Comparison of ENCODE assay signal across 6 worm cellular contexts in the genomic region with DNA sequence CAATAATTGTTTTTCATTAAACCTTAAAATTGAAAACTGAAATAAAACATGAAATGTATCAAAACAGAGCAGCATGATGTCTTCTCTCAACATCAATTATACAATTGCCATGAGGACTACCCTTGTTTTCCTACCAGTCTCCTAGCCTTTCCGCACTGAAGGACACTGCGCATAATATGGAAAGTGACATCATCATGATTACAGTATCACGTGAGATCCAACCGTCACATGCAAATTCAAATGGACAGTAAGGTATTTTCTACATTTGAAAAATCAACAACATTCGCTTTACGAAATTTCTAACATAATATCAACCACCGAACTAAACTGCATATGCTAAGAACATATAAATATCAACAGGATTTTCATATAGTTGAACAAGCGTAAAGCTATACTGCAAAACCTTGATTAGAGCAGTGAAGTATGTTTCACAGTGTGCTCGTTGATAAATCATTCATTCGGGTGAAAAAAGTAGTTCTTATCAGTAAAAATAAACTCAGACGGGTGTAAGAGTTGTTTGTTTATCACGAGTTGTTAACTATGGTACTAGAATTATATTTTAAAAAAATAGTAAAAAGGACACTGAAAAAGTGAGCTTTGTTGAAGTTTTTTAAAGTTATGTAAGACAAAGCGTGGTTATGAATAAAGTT.
A peak's percentile ranks its signal among the peaks of the same experiment; 100 is the strongest.
TF ChIP-seq lines count a peak whose summit lies in the region.

No protein-coding gene starts in this region.

TF ChIP-seq in whole organism, L1 larva, 84 proteins besides CTCF, POLR2A, EP300 and RAD21 (continues in another document):
- peak; percentile 46 for TF ChIP-seq nhr-19 (GFP tag; conservative IDR thresholded peaks at IDR 0.05; lab: Robert Waterston, UW)
- no peak for TF ChIP-seq nhr-237 (tag; optimal IDR thresholded peaks at IDR 0.05; lab: Kevin White, UChicago)
- TF ChIP-seq hlh-4 (tag; optimal IDR thresholded peaks at IDR 0.05; lab: Kevin White, UChicago) = no peak
- peak; percentile 78 for TF ChIP-seq snu-23 (GFP tag; optimal IDR thresholded peaks at IDR 0.05; lab: Kevin White, UChicago)
- no peak for TF ChIP-seq ama-1 (optimal IDR thresholded peaks at IDR 0.05; lab: Kevin White, UChicago)
- TF ChIP-seq unc-98 (GFP tag; IDR thresholded peaks at IDR 0.05; lab: Robert Waterston, UW) = no peak
- peak; percentile 20 for TF ChIP-seq vab-15 (tag; optimal IDR thresholded peaks at IDR 0.05; lab: Kevin White, UChicago)
- no peak for TF ChIP-seq dsc-1 (tag; optimal IDR thresholded peaks at IDR 0.05; lab: Kevin White, UChicago)
- TF ChIP-seq ceh-90 (tag; optimal IDR thresholded peaks at IDR 0.05; lab: Kevin White, UChicago) = no peak
- TF ChIP-seq hlh-17 (GFP tag; optimal IDR thresholded peaks at IDR 0.05; lab: Kevin White, UChicago; ENCODE audit: borderline replicate concordance) = no peak
- TF ChIP-seq ceh-82 (tag; optimal IDR thresholded peaks at IDR 0.05; lab: Kevin White, UChicago) = no peak
- peak; percentile 97 for TF ChIP-seq nhr-85 (tag; lab: Kevin White, UChicago)
- TF ChIP-seq C34B4.2 (tag; optimal IDR thresholded peaks at IDR 0.05; lab: Kevin White, UChicago) = no peak
- peak; percentile 75 for TF ChIP-seq blmp-1 (tag; optimal IDR thresholded peaks at IDR 0.05; lab: Kevin White, UChicago)

TF ChIP-seq in whole organism, L2 larva, 48 proteins besides CTCF, POLR2A, EP300 and RAD21:
- TF ChIP-seq mab-5 (tag; optimal IDR thresholded peaks at IDR 0.05; lab: Kevin White, UChicago) (no peak), C34F6.9 (tag; optimal IDR thresholded peaks at IDR 0.05; lab: Kevin White, UChicago) (peak; percentile 49), nhr-25 (tag; optimal IDR thresholded peaks at IDR 0.05; lab: Kevin White, UChicago) (peak; percentile 88), ztf-4 (tag; optimal IDR thresholded peaks at IDR 0.05; lab: Kevin White, UChicago) (peak; percentile 33), sma-3 (GFP tag; optimal IDR thresholded peaks at IDR 0.05; lab: Kevin White, UChicago) (peak; percentile 24), zag-1 (tag; optimal IDR thresholded peaks at IDR 0.05; lab: Kevin White, UChicago) (no peak), dmd-4 (tag; optimal IDR thresholded peaks at IDR 0.05; lab: Kevin White, UChicago) (no peak), ceh-16 (tag; optimal IDR thresholded peaks at IDR 0.05; lab: Kevin White, UChicago) (peak; percentile 18), nhr-129 (tag; optimal IDR thresholded peaks at IDR 0.05; lab: Kevin White, UChicago) (peak; percentile 56), fos-1 (tag; optimal IDR thresholded peaks at IDR 0.05; lab: Kevin White, UChicago) (peak; percentile 33), lin-39 (tag; optimal IDR thresholded peaks at IDR 0.05; lab: Kevin White, UChicago) (no peak), crh-2 (tag; optimal IDR thresholded peaks at IDR 0.05; lab: Kevin White, UChicago) (peak; percentile 7), gmeb-1 (tag; optimal IDR thresholded peaks at IDR 0.05; lab: Kevin White, UChicago) (peak; percentile 24)

TF ChIP-seq in whole organism, L3 larva, 47 proteins besides CTCF, POLR2A, EP300 and RAD21 (continues in another document):
- TF ChIP-seq skn-1 (tag; optimal IDR thresholded peaks at IDR 0.05; lab: Kevin White, UChicago) = no peak
- no peak for TF ChIP-seq nhr-12 (tag; optimal IDR thresholded peaks at IDR 0.05; lab: Kevin White, UChicago)
- no peak for TF ChIP-seq lsy-12 (tag; optimal IDR thresholded peaks at IDR 0.05; lab: Kevin White, UChicago)
- TF ChIP-seq hmg-11 (tag; optimal IDR thresholded peaks at IDR 0.05; lab: Kevin White, UChicago) = no peak
- no peak for TF ChIP-seq unc-62 (GFP tag; optimal IDR thresholded peaks at IDR 0.05; lab: Kevin White, UChicago)
- TF ChIP-seq elt-2 (tag; optimal IDR thresholded peaks at IDR 0.05; lab: Kevin White, UChicago) = peak; percentile 64
- no peak for TF ChIP-seq lin-15B (tag; optimal IDR thresholded peaks at IDR 0.05; lab: Kevin White, UChicago)
- no peak for TF ChIP-seq elt-3 (tag; optimal IDR thresholded peaks at IDR 0.05; lab: Kevin White, UChicago)
- no peak for TF ChIP-seq egl-27 (tag; optimal IDR thresholded peaks at IDR 0.05; lab: Kevin White, UChicago)
- TF ChIP-seq pha-4 (tag; optimal IDR thresholded peaks at IDR 0.05; lab: Kevin White, UChicago) = peak; percentile 33
- no peak for TF ChIP-seq tbx-2 (tag; optimal IDR thresholded peaks at IDR 0.05; lab: Kevin White, UChicago)
- TF ChIP-seq ZK546.5 (tag; optimal IDR thresholded peaks at IDR 0.05; lab: Kevin White, UChicago) = no peak
- TF ChIP-seq nhr-25 (tag; optimal IDR thresholded peaks at IDR 0.05; lab: Kevin White, UChicago) = peak; percentile 75
- TF ChIP-seq unc-39 (tag; optimal IDR thresholded peaks at IDR 0.05; lab: Kevin White, UChicago) = no peak
- TF ChIP-seq eor-1 (tag; optimal IDR thresholded peaks at IDR 0.05; lab: Kevin White, UChicago) = no peak
- TF ChIP-seq nhr-23 (tag; optimal IDR thresholded peaks at IDR 0.05; lab: Kevin White, UChicago) = peak; percentile 28

TF ChIP-seq in whole organism, L4 larva, 104 proteins besides CTCF, POLR2A, EP300 and RAD21 (continues in another document):
- TF ChIP-seq R02D3.7 (tag; optimal IDR thresholded peaks at IDR 0.05; lab: Kevin White, UChicago) = no peak
- TF ChIP-seq attf-4 (tag; optimal IDR thresholded peaks at IDR 0.05; lab: Kevin White, UChicago) = no peak
- no peak for TF ChIP-seq nhr-48 (tag; optimal IDR thresholded peaks at IDR 0.05; lab: Kevin White, UChicago)
- peak; percentile 42 for TF ChIP-seq hlh-11 (tag; optimal IDR thresholded peaks at IDR 0.05; lab: Kevin White, UChicago)
- TF ChIP-seq lin-38 (GFP tag; IDR thresholded peaks at IDR 0.05; lab: Robert Waterston, UW) = no peak
- TF ChIP-seq daf-12 (tag; optimal IDR thresholded peaks at IDR 0.05; lab: Kevin White, UChicago) = no peak
- TF ChIP-seq ZK546.5 (tag; optimal IDR thresholded peaks at IDR 0.05; lab: Kevin White, UChicago) = no peak
- peak; percentile 60 for TF ChIP-seq nhr-28 (tag; optimal IDR thresholded peaks at IDR 0.05; lab: Kevin White, UChicago)
- no peak for TF ChIP-seq unc-130 (GFP tag; optimal IDR thresholded peaks at IDR 0.05; lab: Kevin White, UChicago)
- no peak for TF ChIP-seq Y48G9A.11 (GFP tag; IDR thresholded peaks at IDR 0.05; lab: Robert Waterston, UW)
- no peak for TF ChIP-seq ces-1 (GFP tag; optimal IDR thresholded peaks at IDR 0.05; lab: Kevin White, UChicago)
- TF ChIP-seq gei-8 (GFP tag; optimal IDR thresholded peaks at IDR 0.05; lab: Kevin White, UChicago) = no peak
- no peak for TF ChIP-seq ztf-11 (tag; optimal IDR thresholded peaks at IDR 0.05; lab: Kevin White, UChicago)
- TF ChIP-seq Y75B8A.6 (GFP tag; IDR thresholded peaks at IDR 0.05; lab: Robert Waterston, UW) = no peak
- TF ChIP-seq snpc-1.2 (GFP tag; IDR thresholded peaks at IDR 0.05; lab: Robert Waterston, UW) = no peak
- TF ChIP-seq egl-27 (tag; optimal IDR thresholded peaks at IDR 0.05; lab: Kevin White, UChicago) = no peak
- TF ChIP-seq snpc-4 (tag; optimal IDR thresholded peaks at IDR 0.05; lab: Kevin White, UChicago) = no peak

TF ChIP-seq in whole organism, late embryonic, 69 proteins besides CTCF, POLR2A, EP300 and RAD21:
- TF ChIP-seq tbx-7 (tag; optimal IDR thresholded peaks at IDR 0.05; lab: Kevin White, UChicago) (no peak), hlh-30 (tag; optimal IDR thresholded peaks at IDR 0.05; lab: Kevin White, UChicago; ENCODE audit: insufficient read depth) (peak; percentile 67)

TF ChIP-seq in whole organism, young adult, 124 proteins besides CTCF, POLR2A, EP300 and RAD21:
- TF ChIP-seq cebp-1 (GFP tag; IDR thresholded peaks at IDR 0.05; lab: Robert Waterston, UW) (no peak), cebp-1 (tag; optimal IDR thresholded peaks at IDR 0.05; lab: Kevin White, UChicago) (peak; percentile 20), lir-1 (GFP tag; conservative IDR thresholded peaks at IDR 0.05; lab: Robert Waterston, UW) (no peak), aptf-2 (GFP tag; conservative IDR thresholded peaks at IDR 0.05; lab: Robert Waterston, UW) (no peak), dox-1 (GFP tag; IDR thresholded peaks at IDR 0.05; lab: Robert Waterston, UW) (no peak), ztf-25 (GFP tag; IDR thresholded peaks at IDR 0.05; lab: Robert Waterston, UW) (no peak), ama-1 (optimal IDR thresholded peaks at IDR 0.05; lab: Kevin White, UChicago) (no peak), ama-1 (GFP tag; optimal IDR thresholded peaks at IDR 0.05; lab: Kevin White, UChicago) (no peak), F49E8.2 (tag; optimal IDR thresholded peaks at IDR 0.05; lab: Kevin White, UChicago; ENCODE audit: insufficient read depth) (no peak), nhr-179 (tag; optimal IDR thresholded peaks at IDR 0.05; lab: Kevin White, UChicago) (no peak), snpc-4 (GFP tag; optimal IDR thresholded peaks at IDR 0.05; lab: Kevin White, UChicago) (no peak), snpc-4 (tag; optimal IDR thresholded peaks at IDR 0.05; lab: Kevin White, UChicago) (no peak), Y95B8A.8 (GFP tag; IDR thresholded peaks at IDR 0.05; lab: Robert Waterston, UW) (no peak), ztf-18 (tag; optimal IDR thresholded peaks at IDR 0.05; lab: Kevin White, UChicago) (no peak), F55B11.4 (tag; optimal IDR thresholded peaks at IDR 0.05; lab: Kevin White, UChicago; ENCODE audit: borderline replicate concordance, insufficient read depth) (no peak), bed-1 (GFP tag; IDR thresholded peaks at IDR 0.05; lab: Robert Waterston, UW) (no peak), pha-4 (tag; optimal IDR thresholded peaks at IDR 0.05; lab: Kevin White, UChicago) (no peak), F23B12.7 (tag; optimal IDR thresholded peaks at IDR 0.05; lab: Kevin White, UChicago; ENCODE audit: insufficient read depth) (no peak), nhr-80 (tag; optimal IDR thresholded peaks at IDR 0.05; lab: Kevin White, UChicago) (peak; percentile 47), ekl-4 (GFP tag; IDR thresholded peaks at IDR 0.05; lab: Robert Waterston, UW) (no peak), lin-40 (tag; optimal IDR thresholded peaks at IDR 0.05; lab: Kevin White, UChicago) (no peak), lin-54 (GFP tag; optimal IDR thresholded peaks at IDR 0.05; lab: Kevin White, UChicago) (no peak), lag-1 (GFP tag; IDR thresholded peaks at IDR 0.05; lab: Robert Waterston, UW) (no peak), F37B4.10 (GFP tag; IDR thresholded peaks at IDR 0.05; lab: Robert Waterston, UW) (0 out of 2 replicates have a peak, but pooled peaks have one; percentile 35), ztf-28 (GFP tag; IDR thresholded peaks at IDR 0.05; lab: Robert Waterston, UW) (no peak), atf-7 (tag; optimal IDR thresholded peaks at IDR 0.05; lab: Kevin White, UChicago) (peak; percentile 46), T26A5.8 (tag; optimal IDR thresholded peaks at IDR 0.05; lab: Kevin White, UChicago) (no peak), attf-5 (GFP tag; optimal IDR thresholded peaks at IDR 0.05; lab: Kevin White, UChicago) (no peak), bed-2 (GFP tag; IDR thresholded peaks at IDR 0.05; lab: Robert Waterston, UW) (no peak), let-526 (GFP tag; IDR thresholded peaks at IDR 0.05; lab: Robert Waterston, UW) (no peak)
